Fruit fly (Drosophila melanogaster) whole organism, embryonic: Measurements from ENCODE around the gene Nepl3.
A peak's percentile ranks its signal among the peaks of the same experiment; 100 is the strongest.

Experiments
- Ada2b ChIP-seq: fragments of 200-800 bp; sonication (Bioruptor generic); IDR thresholded peaks from 2 replicates; pipeline ENCODE4 v1.3.6; 2022; ENCODE audit warnings: missing biosample characterization, missing genetic modification characterization
- BEAF-32 ChIP-seq: fragments of 200-800 bp; sonication (Bioruptor generic); optimal IDR thresholded peaks from 3 replicates; lab custom pipeline; 2017; ENCODE audit warnings: missing biosample characterization, missing genetic modification characterization, mild to moderate bottlenecking, moderate library complexity, missing genetic modification reagents
- Bgb ChIP-seq: fragments of 200-800 bp; sonication (Bioruptor generic); IDR thresholded peaks from 2 replicates; pipeline ENCODE4 v1.3.6; 2022; ENCODE audit warnings: missing biosample characterization, missing genetic modification characterization; ENCODE audit not compliant: partially characterized antibody
- CG12155 ChIP-seq: fragments of 200-800 bp; sonication (Bioruptor generic); optimal IDR thresholded peaks from 3 replicates; lab custom pipeline; 2016; ENCODE audit warnings: missing biosample characterization, missing genetic modification characterization
- CG12391 ChIP-seq: fragments of 200-800 bp; sonication (Bioruptor generic); optimal IDR thresholded peaks from 3 replicates; lab custom pipeline; 2018; ENCODE audit warnings: missing biosample characterization, mild to moderate bottlenecking, missing genetic modification characterization, moderate library complexity
- CG12659 ChIP-seq: fragments of 200-800 bp; sonication (Bioruptor generic); optimal IDR thresholded peaks from 3 replicates; lab custom pipeline; 2017; ENCODE audit warnings: mild to moderate bottlenecking, missing biosample characterization, missing genetic modification reagents, missing genetic modification characterization
- CG12942 ChIP-seq: fragments of 200-800 bp; sonication (Bioruptor generic); optimal IDR thresholded peaks from 3 replicates; lab custom pipeline; 2016; ENCODE audit warnings: missing biosample characterization, missing genetic modification characterization
- CG15696 ChIP-seq: fragments of 200-800 bp; sonication (Bioruptor generic); optimal IDR thresholded peaks from 2 replicates; lab custom pipeline; 2019; ENCODE audit warnings: missing biosample characterization, mild to moderate bottlenecking, missing genetic modification characterization, moderate library complexity
- CG17328 ChIP-seq: fragments of 200-800 bp; sonication (Bioruptor generic); IDR thresholded peaks from 2 replicates; pipeline ENCODE4 v1.3.6; 2022; ENCODE audit warnings: missing biosample characterization, missing genetic modification characterization
- CG17385 ChIP-seq: fragments of 200-800 bp; sonication (Bioruptor generic); optimal IDR thresholded peaks from 3 replicates; lab custom pipeline; 2018; ENCODE audit warnings: missing biosample characterization, mild to moderate bottlenecking, missing genetic modification characterization
- CG18764 ChIP-seq: fragments of 200-800 bp; sonication (Bioruptor generic); optimal IDR thresholded peaks from 3 replicates; lab custom pipeline; 2016; ENCODE audit warnings: missing biosample characterization, missing genetic modification characterization
- CG2202 ChIP-seq: fragments of 200-800 bp; sonication (Bioruptor generic); optimal IDR thresholded peaks from 2 replicates; lab custom pipeline; 2018; ENCODE audit warnings: missing biosample characterization, mild to moderate bottlenecking, missing genetic modification characterization
- CG2712 ChIP-seq: fragments of 200-800 bp; optimal IDR thresholded peaks from 3 replicates; lab custom pipeline; 2019; ENCODE audit warnings: missing biosample characterization, mild to moderate bottlenecking, missing genetic modification characterization, moderate library complexity
- CG2889 ChIP-seq: fragments of 200-800 bp; sonication (Bioruptor generic); IDR thresholded peaks from 3 replicates; pipeline ENCODE4 v1.3.6; 2022; ENCODE audit warnings: missing biosample characterization, missing genetic modification characterization
- CG4424 ChIP-seq: fragments of 200-800 bp; sonication (Bioruptor generic); optimal IDR thresholded peaks from 3 replicates; lab custom pipeline; 2016; ENCODE audit warnings: missing biosample characterization, missing genetic modification characterization
- CG4854 ChIP-seq: fragments of 200-800 bp; sonication (Bioruptor generic); optimal IDR thresholded peaks from 2 replicates; lab custom pipeline; 2016; ENCODE audit warnings: missing biosample characterization, missing genetic modification characterization, inconsistent platforms
- CG6683 ChIP-seq: fragments of 200-800 bp; sonication (Bioruptor generic); optimal IDR thresholded peaks from 2 replicates; lab custom pipeline; 2017; ENCODE audit warnings: missing biosample characterization, mild to moderate bottlenecking, missing genetic modification characterization, missing genetic modification reagents
- CkIIα-i1 ChIP-seq: fragments of 200-800 bp; sonication (Bioruptor generic); IDR thresholded peaks from 2 replicates; pipeline ENCODE4 v1.3.6; 2022; ENCODE audit warnings: missing biosample characterization, missing genetic modification characterization
- Doc2 ChIP-seq: fragments of 200-800 bp; sonication (Bioruptor generic); IDR thresholded peaks from 2 replicates; pipeline ENCODE4 v1.3.6; 2022; ENCODE audit warnings: missing biosample characterization, missing genetic modification characterization
- Ets97D ChIP-seq: fragments of 200-800 bp; sonication (Bioruptor generic); optimal IDR thresholded peaks from 3 replicates; lab custom pipeline; 2016; ENCODE audit warnings: missing biosample characterization, missing genetic modification characterization
- Hmx ChIP-seq: fragments of 200-800 bp; sonication (Bioruptor generic); optimal IDR thresholded peaks from 2 replicates; lab custom pipeline; 2016; ENCODE audit warnings: missing biosample characterization, missing genetic modification characterization
- Myb ChIP-seq: fragments of 200-800 bp; sonication (Bioruptor generic); optimal IDR thresholded peaks from 2 replicates; lab custom pipeline; 2016; ENCODE audit warnings: missing biosample characterization, missing genetic modification characterization
- NC2β ChIP-seq: fragments of 200-800 bp; sonication (Bioruptor generic); optimal IDR thresholded peaks from 2 replicates; lab custom pipeline; 2016; ENCODE audit warnings: missing biosample characterization, missing genetic modification characterization
- Neu2 ChIP-seq: fragments of 200-800 bp; sonication (Bioruptor generic); optimal IDR thresholded peaks from 3 replicates; lab custom pipeline; 2016; ENCODE audit warnings: missing biosample characterization, missing genetic modification characterization, borderline replicate concordance
- Opbp ChIP-seq: fragments of 200-800 bp; sonication (Bioruptor generic); IDR thresholded peaks from 3 replicates; pipeline ENCODE4 v1.3.6; 2022; ENCODE audit warnings: missing biosample characterization, missing genetic modification characterization; ENCODE audit not compliant: partially characterized antibody
- Tbp ChIP-seq: fragments of >200 bp; optimal IDR thresholded peaks from 2 replicates; lab custom pipeline; 2018; ENCODE audit warnings: missing biosample characterization, missing genetic modification characterization
- Xbp1 ChIP-seq: fragments of 200-800 bp; sonication (Bioruptor generic); optimal IDR thresholded peaks from 3 replicates; lab custom pipeline; 2016; ENCODE audit warnings: missing biosample characterization, mild to moderate bottlenecking, missing genetic modification characterization
- ara ChIP-seq: fragments of 200-800 bp; sonication (Bioruptor generic); IDR thresholded peaks from 2 replicates; pipeline ENCODE4 v1.3.6; 2022; ENCODE audit warnings: missing biosample characterization, missing genetic modification characterization
- bigmax ChIP-seq: fragments of 200-800 bp; sonication (Bioruptor generic); optimal IDR thresholded peaks from 2 replicates; lab custom pipeline; 2018; ENCODE audit warnings: missing biosample characterization, mild to moderate bottlenecking, missing genetic modification characterization
- chinmo ChIP-seq: fragments of 200-800 bp; sonication (Bioruptor generic); IDR thresholded peaks from 4 replicates; pipeline ENCODE4 v1.3.6; 2022; ENCODE audit warnings: missing biosample characterization, missing genetic modification characterization; ENCODE audit not compliant: partially characterized antibody
- crp ChIP-seq, 2 experiments: fragments of 200-800 bp; sonication (Bioruptor generic); optimal IDR thresholded peaks; 2 replicates in 1 of 2; 3 replicates in 1 of 2; lab custom pipeline; 2017; ENCODE audit warnings: missing biosample characterization in 2 of 2, missing genetic modification characterization in 2 of 2, mild to moderate bottlenecking in 1 of 2, moderate library complexity in 1 of 2
- dm ChIP-seq: fragments of 200-800 bp; sonication (Bioruptor generic); optimal IDR thresholded peaks from 3 replicates; lab custom pipeline; 2016; ENCODE audit warnings: missing biosample characterization, missing genetic modification characterization
- dmrt11E ChIP-seq: fragments of 200-800 bp; sonication (Bioruptor generic); optimal IDR thresholded peaks from 3 replicates; lab custom pipeline; 2018; ENCODE audit warnings: missing biosample characterization, mild to moderate bottlenecking, missing genetic modification characterization, moderate library complexity
- dpn ChIP-seq, 2 experiments: fragments of 200-800 bp; sonication (Bioruptor generic); optimal IDR thresholded peaks; 3 replicates each; lab custom pipeline; 2016; ENCODE audit warnings: missing biosample characterization in 2 of 2, missing genetic modification characterization in 2 of 2
- fd64A ChIP-seq: fragments of 200-800 bp; sonication (Bioruptor generic); optimal IDR thresholded peaks from 3 replicates; lab custom pipeline; 2018; ENCODE audit warnings: missing biosample characterization, mild to moderate bottlenecking, missing genetic modification characterization
- gcm2 ChIP-seq: fragments of 200-800 bp; sonication (Bioruptor generic); optimal IDR thresholded peaks from 2 replicates; lab custom pipeline; 2016; ENCODE audit warnings: missing biosample characterization, missing genetic modification characterization
- grn ChIP-seq: fragments of 200-800 bp; sonication (Bioruptor generic); optimal IDR thresholded peaks from 3 replicates; lab custom pipeline; 2017; ENCODE audit warnings: missing biosample characterization, missing genetic modification characterization
- gro ChIP-seq: fragments of 200-800 bp; sonication (Bioruptor generic); optimal IDR thresholded peaks from 2 replicates; lab custom pipeline; 2016; ENCODE audit warnings: missing biosample characterization, missing genetic modification characterization
- jing ChIP-seq: fragments of 200-800 bp; sonication (Bioruptor generic); optimal IDR thresholded peaks from 2 replicates; lab custom pipeline; 2018; ENCODE audit warnings: missing biosample characterization, mild to moderate bottlenecking, missing genetic modification characterization
- lov ChIP-seq, 2 experiments: fragments of 200-800 bp in 1 of 2; fragments of >200 bp in 1 of 2; sonication (Bioruptor generic) in 1 of 2; IDR thresholded peaks in 1 of 2; optimal IDR thresholded peaks in 1 of 2; 2 replicates in 1 of 2; 3 replicates in 1 of 2; pipeline versions ENCODE4 v1.3.6 to Lab custom; 2017 to 2022; ENCODE audit warnings: missing biosample characterization in 1 of 2, missing genetic modification characterization in 1 of 2
- nerfin-1 ChIP-seq: fragments of 200-800 bp; sonication (Bioruptor generic); optimal IDR thresholded peaks from 3 replicates; lab custom pipeline; 2019; ENCODE audit warnings: missing biosample characterization, mild to moderate bottlenecking, missing genetic modification characterization, moderate library complexity
- nmo ChIP-seq: fragments of 200-800 bp; sonication (Bioruptor generic); optimal IDR thresholded peaks from 2 replicates; lab custom pipeline; 2018; ENCODE audit warnings: missing biosample characterization, mild to moderate bottlenecking, missing genetic modification characterization, moderate library complexity
- nom ChIP-seq: fragments of 200-800 bp; sonication (Bioruptor generic); optimal IDR thresholded peaks from 2 replicates; lab custom pipeline; 2017; ENCODE audit warnings: missing biosample characterization, missing genetic modification characterization, mild to moderate bottlenecking, moderate library complexity, missing genetic modification reagents
- oc ChIP-seq: fragments of 200-800 bp; sonication (Bioruptor generic); optimal IDR thresholded peaks from 2 replicates; lab custom pipeline; 2018; ENCODE audit warnings: missing biosample characterization, mild to moderate bottlenecking, missing genetic modification characterization, moderate library complexity
- phol ChIP-seq: fragments of 200-800 bp; sonication (Bioruptor generic); optimal IDR thresholded peaks from 3 replicates; lab custom pipeline; 2018; ENCODE audit warnings: missing biosample characterization, mild to moderate bottlenecking, missing genetic modification characterization, moderate library complexity
- schlank ChIP-seq: fragments of 200-800 bp; sonication (Bioruptor generic); optimal IDR thresholded peaks from 2 replicates; lab custom pipeline; 2018; ENCODE audit warnings: missing biosample characterization, mild to moderate bottlenecking, missing genetic modification characterization
- sima ChIP-seq: fragments of 200-800 bp; sonication (Bioruptor generic); optimal IDR thresholded peaks from 2 replicates; lab custom pipeline; 2016; ENCODE audit warnings: missing biosample characterization, missing genetic modification characterization
- tio ChIP-seq: fragments of 200-800 bp; sonication (Bioruptor generic); optimal IDR thresholded peaks from 2 replicates; lab custom pipeline; 2017; ENCODE audit warnings: missing biosample characterization, missing genetic modification characterization, inconsistent platforms
- tup ChIP-seq: fragments of 200-800 bp; sonication (Bioruptor generic); optimal IDR thresholded peaks from 2 replicates; lab custom pipeline; 2016; ENCODE audit warnings: missing biosample characterization, mild to moderate bottlenecking, missing genetic modification characterization, moderate library complexity
- zen ChIP-seq: fragments of 200-800 bp; sonication (Bioruptor generic); optimal IDR thresholded peaks from 3 replicates; lab custom pipeline; 2018; ENCODE audit warnings: missing biosample characterization, mild to moderate bottlenecking, missing genetic modification characterization, moderate library complexity

The Nepl3 gene

dm6 chr2L:5043043-5043442 is 15.0 kb downstream of the Nepl3 start, which contains the start of the genes CG33995, CG44000 and CG44001 (continued):
- TF ChIP-seq fd64A (GFP tag; lab: Kevin White, UChicago) (no peak), bigmax (GFP tag; lab: Kevin White, UChicago) (no peak), Opbp (GFP tag; lab: Robert Waterston, UW) (peak; percentile 80), CG12659 (GFP tag; lab: Kevin White, UChicago) (peak; percentile 94), Xbp1 (GFP tag; lab: Kevin White, UChicago) (peak; percentile 59), CG12942 (GFP tag; lab: Kevin White, UChicago) (peak; percentile 32), CG12155 (GFP tag; lab: Kevin White, UChicago) (peak; percentile 54), sima (GFP tag; lab: Kevin White, UChicago) (no peak), tup (peak; percentile 28), nmo (GFP tag; lab: Kevin White, UChicago) (peak; percentile 59), CkIIα-i1 (no peak), CG2202 (tag; lab: Kevin White, UChicago) (no peak), CG2889 (GFP tag; lab: Robert Waterston, UW) (no peak), Hmx (GFP tag; lab: Kevin White, UChicago) (no peak), dm (GFP tag; lab: Kevin White, UChicago) (peak; percentile 40), phol (tag; lab: Kevin White, UChicago) (peak; percentile 66), CG4854 (GFP tag; lab: Kevin White, UChicago) (peak; percentile 55), CG12391 (peak; percentile 53), zen (tag; lab: Kevin White, UChicago) (peak; percentile 46), ara (GFP tag; lab: Robert Waterston, UW) (no peak), lov (optimal IDR thresholded peaks at IDR 0.05; lab: Kevin White, UChicago) (no peak), lov (GFP tag; IDR thresholded peaks at IDR 0.05; lab: Robert Waterston, UW) (no peak), Ets97D (GFP tag; lab: Kevin White, UChicago) (peak; percentile 85), CG17385 (GFP tag; lab: Kevin White, UChicago) (no peak), Myb (GFP tag; lab: Kevin White, UChicago) (peak; percentile 78), schlank (tag; lab: Kevin White, UChicago) (peak; percentile 14), CG15696 (no peak), gcm2 (GFP tag; lab: Kevin White, UChicago) (peak; percentile 38), nerfin-1 (tag; lab: Kevin White, UChicago) (no peak), chinmo (GFP tag; lab: Robert Waterston, UW) (no peak), dmrt11E (tag; lab: Kevin White, UChicago) (peak; percentile 23), tio (no peak), CG6683 (GFP tag; lab: Kevin White, UChicago) (no peak), CG4424 (GFP tag; lab: Kevin White, UChicago) (peak; percentile 5), CG2712 (tag; lab: Kevin White, UChicago) (peak; percentile 36), CG18764 (GFP tag; lab: Kevin White, UChicago) (peak; percentile 59), nom (GFP tag; lab: Kevin White, UChicago) (peak; percentile 37), grn (GFP tag; lab: Kevin White, UChicago) (no peak), oc (tag; lab: Kevin White, UChicago) (peak; percentile 28), crp (GFP tag; optimal IDR thresholded peaks at IDR 0.05; lab: Kevin White, UChicago) (peak in 1 of 2 experiments; percentile 70), Bgb (GFP tag; lab: Robert Waterston, UW) (peak; percentile 46), BEAF-32 (GFP tag; lab: Kevin White, UChicago) (peak; percentile 50), CG17328 (GFP tag; lab: Robert Waterston, UW) (no peak; the same call in 1 of the 2 replicates), NC2β (GFP tag; lab: Kevin White, UChicago) (peak; percentile 76), Ada2b (GFP tag; lab: Robert Waterston, UW) (no peak), Doc2 (GFP tag; lab: Robert Waterston, UW) (no peak), gro (GFP tag; lab: Kevin White, UChicago) (peak; percentile 45), dpn (GFP tag; optimal IDR thresholded peaks at IDR 0.05; lab: Kevin White, UChicago) (peak; percentile 64 to 76), jing (GFP tag; lab: Kevin White, UChicago) (no peak), Neu2 (GFP tag; lab: Kevin White, UChicago) (no peak), Tbp (GFP tag; lab: Kevin White, UChicago) (no peak)
